Worm (Caenorhabditis elegans): Measurements from ENCODE around the gene F47C12.13.
A peak's percentile ranks its signal among the peaks of the same experiment; 100 is the strongest.

Gene F47C12.13

DNA sequence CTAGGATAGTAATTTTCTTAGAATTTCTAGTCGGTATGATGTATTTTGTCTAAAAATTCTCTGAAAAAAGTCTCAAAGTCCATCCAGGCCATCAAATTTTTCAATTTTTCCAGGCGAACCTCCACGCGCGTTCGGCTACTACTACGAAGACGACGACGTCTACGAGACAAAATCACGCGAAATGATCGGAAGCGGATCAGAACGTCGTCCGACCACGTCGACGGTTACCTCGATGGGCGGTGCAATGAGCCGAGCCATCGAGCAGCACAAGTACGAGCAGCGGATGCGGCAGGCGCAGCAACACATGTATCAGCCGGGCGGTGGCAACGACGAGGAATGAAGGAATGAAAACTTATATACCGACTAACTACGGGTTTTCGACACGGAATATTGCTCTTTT is 19.4 kb upstream of the F47C12.13 start:
- no peak for TF ChIP-seq nhr-20 (tag; optimal IDR thresholded peaks at IDR 0.05)
- no peak for TF ChIP-seq nhr-84 (tag; optimal IDR thresholded peaks at IDR 0.05)
- TF ChIP-seq ceh-8 (GFP tag; optimal IDR thresholded peaks at IDR 0.05): no peak
- TF ChIP-seq lin-35 (GFP tag; optimal IDR thresholded peaks at IDR 0.05): no peak
- no peak for TF ChIP-seq egl-27 (tag; optimal IDR thresholded peaks at IDR 0.05)
- TF ChIP-seq dpl-1 (GFP tag; optimal IDR thresholded peaks at IDR 0.05): no peak
- TF ChIP-seq Y116A8C.19 (tag; optimal IDR thresholded peaks at IDR 0.05; ENCODE audit: borderline replicate concordance): no peak

DNA sequence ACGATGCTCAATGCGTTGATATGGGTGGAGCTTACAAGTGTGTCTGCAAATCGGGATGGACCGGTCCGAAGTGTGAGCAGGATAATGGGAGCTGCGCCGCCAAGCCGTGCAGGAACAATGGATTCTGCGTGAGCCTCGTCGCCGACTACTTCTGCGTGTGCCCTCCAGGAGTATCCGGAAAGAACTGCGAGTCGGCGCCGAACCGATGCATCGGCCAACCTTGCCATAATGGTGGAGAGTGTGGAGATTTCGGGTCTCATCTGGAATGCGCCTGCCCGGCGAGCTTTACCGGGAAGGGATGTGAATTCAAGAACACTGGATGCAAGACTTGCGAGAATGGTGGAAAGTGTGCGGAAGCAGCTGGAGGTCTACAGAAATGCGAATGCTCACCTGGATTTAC is 15.7 kb upstream of the F47C12.13 start:
- TF ChIP-seq grh-1 (GFP tag; IDR thresholded peaks at IDR 0.05): no peak
- no peak for TF ChIP-seq efl-1 (optimal IDR thresholded peaks at IDR 0.05)
- TF ChIP-seq efl-1 (GFP tag; optimal IDR thresholded peaks at IDR 0.05 in 1 of 2): peak in 1 of 2 experiments; percentile 12

DNA sequence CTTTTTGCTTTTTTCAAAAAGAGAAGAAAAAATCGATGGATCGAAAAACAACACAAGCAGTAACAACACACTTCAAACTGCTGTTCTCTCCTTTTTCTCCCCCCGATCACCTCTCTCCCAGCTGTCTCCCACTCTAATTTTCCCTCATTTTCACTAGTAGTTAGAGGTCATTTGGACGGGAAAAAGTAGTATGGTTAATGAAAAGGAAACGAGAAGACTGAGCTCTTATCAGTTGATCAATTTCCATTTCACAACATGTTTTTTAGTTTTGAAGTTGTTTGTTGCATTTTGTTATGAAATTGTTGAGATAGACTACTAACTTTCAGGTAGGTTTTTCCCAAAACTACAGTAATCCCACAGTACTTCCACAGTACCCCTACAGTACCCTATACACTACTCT is 14.2 kb upstream of the F47C12.13 start:
- TF ChIP-seq tlp-1 (tag; optimal IDR thresholded peaks at IDR 0.05) (no peak), blmp-1 (tag; optimal IDR thresholded peaks at IDR 0.05) (peak; percentile 95), elt-3 (tag; optimal IDR thresholded peaks at IDR 0.05) (no peak), mab-9 (GFP tag; IDR thresholded peaks at IDR 0.05) (no peak), egl-13 (tag; optimal IDR thresholded peaks at IDR 0.05) (no peak), efl-1 (optimal IDR thresholded peaks at IDR 0.05) (no peak), efl-1 (GFP tag; optimal IDR thresholded peaks at IDR 0.05 in 1 of 2) (peak in 1 of 2 experiments; percentile 1), fkh-4 (tag; optimal IDR thresholded peaks at IDR 0.05; ENCODE audit: borderline replicate concordance) (no peak), pax-3 (tag; optimal IDR thresholded peaks at IDR 0.05) (no peak), nhr-19 (GFP tag; conservative IDR thresholded peaks at IDR 0.05) (no peak), irx-1 (tag; optimal IDR thresholded peaks at IDR 0.05) (no peak), xbp-1 (tag; optimal IDR thresholded peaks at IDR 0.05) (no peak), nhr-90 (tag; optimal IDR thresholded peaks at IDR 0.05; ENCODE audit: poor library complexity) (no peak), C34B4.2 (tag; optimal IDR thresholded peaks at IDR 0.05) (no peak), tbx-2 (tag; optimal IDR thresholded peaks at IDR 0.05) (no peak), nhr-84 (tag; optimal IDR thresholded peaks at IDR 0.05) (no peak), sox-4 (tag; optimal IDR thresholded peaks at IDR 0.05) (no peak), lin-14 (GFP tag; optimal IDR thresholded peaks at IDR 0.05) (peak; percentile 34), lin-39 (tag; optimal IDR thresholded peaks at IDR 0.05) (no peak), ceh-8 (GFP tag; optimal IDR thresholded peaks at IDR 0.05) (no peak), hpl-2 (GFP tag; optimal IDR thresholded peaks at IDR 0.05) (no peak), ama-1 (optimal IDR thresholded peaks at IDR 0.05) (no peak), hlh-17 (GFP tag; optimal IDR thresholded peaks at IDR 0.05; ENCODE audit: borderline replicate concordance) (no peak)

ce11 chrIV:4007697-4008096 is 13.5 kb upstream of the F47C12.13 start, which contains the start of gene W02C12.2:
Gene W02C12.2 (minus strand): TSS chrIV:4007973.
- TF ChIP-seq fkh-4 (tag; optimal IDR thresholded peaks at IDR 0.05; ENCODE audit: borderline replicate concordance): no peak
- no peak for TF ChIP-seq unc-86 (tag; optimal IDR thresholded peaks at IDR 0.05)
- no peak for TF ChIP-seq C04F5.9 (tag; optimal IDR thresholded peaks at IDR 0.05)
- no peak for TF ChIP-seq nhr-85 (tag)
- TF ChIP-seq pag-3 (tag; optimal IDR thresholded peaks at IDR 0.05; ENCODE audit: borderline replicate concordance, insufficient read depth): no peak
- peak; percentile 71 for TF ChIP-seq lin-14 (GFP tag; optimal IDR thresholded peaks at IDR 0.05)
- TF ChIP-seq ceh-90 (tag; optimal IDR thresholded peaks at IDR 0.05): no peak
- TF ChIP-seq vab-15 (tag; optimal IDR thresholded peaks at IDR 0.05): no peak
- no peak for TF ChIP-seq snpc-4 (tag; optimal IDR thresholded peaks at IDR 0.05)
- peak; percentile 6 for TF ChIP-seq rnt-1 (tag; optimal IDR thresholded peaks at IDR 0.05)
- no peak for TF ChIP-seq grh-1 (GFP tag; IDR thresholded peaks at IDR 0.05)
- TF ChIP-seq egl-27 (tag; optimal IDR thresholded peaks at IDR 0.05): no peak
- TF ChIP-seq zip-4 (GFP tag; optimal IDR thresholded peaks at IDR 0.05): no peak
- peak in 1 of 3 experiments; percentile 44 for TF ChIP-seq ceh-82 (tag; optimal IDR thresholded peaks at IDR 0.05)
- peak in 1 of 2 experiments; percentile 9 for TF ChIP-seq lin-35 (GFP tag; optimal IDR thresholded peaks at IDR 0.05)
- no peak for TF ChIP-seq xbp-1 (tag; optimal IDR thresholded peaks at IDR 0.05)
- TF ChIP-seq pax-3 (tag; optimal IDR thresholded peaks at IDR 0.05): no peak

Measured in whole organism, L1 larva.